Fruit fly (Drosophila melanogaster) whole organism, embryonic: ENCODE measurements around the gene CG15472.
A peak's percentile ranks its signal among the peaks of the same experiment; 100 is the strongest.

ENCODE experiments used
- Ada2b ChIP-seq: fragments of 200-800 bp; sonication (Bioruptor generic); IDR thresholded peaks from 2 replicates; pipeline ENCODE4 v1.3.6; 2022; ENCODE audit warnings: missing biosample characterization, missing genetic modification characterization
- CG10543 ChIP-seq: fragments of 200-800 bp; sonication (Bioruptor generic); optimal IDR thresholded peaks from 3 replicates; lab custom pipeline; 2017; ENCODE audit warnings: missing biosample characterization, mild to moderate bottlenecking, missing genetic modification characterization, moderate library complexity
- CG10654 ChIP-seq: fragments of 200-800 bp; sonication (Bioruptor generic); optimal IDR thresholded peaks from 2 replicates; lab custom pipeline; 2016; ENCODE audit warnings: missing biosample characterization, missing genetic modification characterization
- CG14667 ChIP-seq: fragments of 200-800 bp; sonication (Bioruptor generic); IDR thresholded peaks from 2 replicates; pipeline ENCODE4 v1.3.6; 2022; ENCODE audit warnings: missing biosample characterization, missing genetic modification characterization
- CG14965 ChIP-seq: fragments of 200-800 bp; sonication (Bioruptor generic); optimal IDR thresholded peaks from 2 replicates; lab custom pipeline; 2016; ENCODE audit warnings: missing biosample characterization, missing genetic modification characterization, borderline replicate concordance
- CG16813 ChIP-seq: fragments of 200-800 bp; sonication (Bioruptor generic); IDR thresholded peaks from 3 replicates; pipeline ENCODE4 v1.3.6; 2022; ENCODE audit warnings: missing biosample characterization, missing genetic modification characterization; ENCODE audit not compliant: partially characterized antibody
- CG17802 ChIP-seq: fragments of 200-800 bp; sonication (Bioruptor generic); optimal IDR thresholded peaks from 2 replicates; lab custom pipeline; 2018; ENCODE audit warnings: missing biosample characterization, mild to moderate bottlenecking, missing genetic modification characterization, moderate library complexity
- CG2116 ChIP-seq: fragments of 200-800 bp; sonication (Bioruptor generic); optimal IDR thresholded peaks from 3 replicates; lab custom pipeline; 2018; ENCODE audit warnings: missing biosample characterization, mild to moderate bottlenecking, missing genetic modification characterization
- CG2875 ChIP-seq: fragments of 200-800 bp; sonication (Bioruptor generic); optimal IDR thresholded peaks from 2 replicates; lab custom pipeline; 2017; ENCODE audit warnings: missing biosample characterization, mild to moderate bottlenecking, missing genetic modification characterization, missing genetic modification reagents
- CG4360 ChIP-seq: fragments of 200-800 bp; sonication (Bioruptor generic); IDR thresholded peaks from 2 replicates; pipeline ENCODE4 v1.3.6; 2022; ENCODE audit warnings: missing biosample characterization, missing genetic modification characterization
- CG4404 ChIP-seq: fragments of 200-800 bp; sonication (Bioruptor generic); IDR thresholded peaks from 2 replicates; pipeline ENCODE4 v1.3.6; 2022; ENCODE audit warnings: missing biosample characterization, missing genetic modification characterization
- CG4820 ChIP-seq: fragments of 200-800 bp; sonication (Bioruptor generic); optimal IDR thresholded peaks from 3 replicates; lab custom pipeline; 2016; ENCODE audit warnings: missing biosample characterization, missing genetic modification characterization
- CG5180 ChIP-seq: fragments of 200-800 bp; sonication (Bioruptor generic); optimal IDR thresholded peaks from 3 replicates; lab custom pipeline; 2017; ENCODE audit warnings: missing biosample characterization, missing genetic modification characterization, mild to moderate bottlenecking, moderate library complexity, missing genetic modification reagents
- CTCF ChIP-seq: fragments of 200-800 bp; sonication (Bioruptor generic); optimal IDR thresholded peaks from 2 replicates; lab custom pipeline; 2017; ENCODE audit warnings: missing biosample characterization, mild to moderate bottlenecking, missing genetic modification characterization, moderate library complexity
- Drgx ChIP-seq: fragments of 200-800 bp; sonication (Bioruptor generic); IDR thresholded peaks from 2 replicates; pipeline ENCODE4 v1.3.6; 2022; ENCODE audit warnings: missing biosample characterization, missing genetic modification characterization
- Ets65A ChIP-seq: fragments of 200-800 bp; sonication (Bioruptor generic); peaks from one replicate; lab custom pipeline; 2016; ENCODE audit warnings: missing biosample characterization, missing genetic modification characterization
- Hr39 ChIP-seq: fragments of >200 bp; optimal IDR thresholded peaks from 2 replicates; lab custom pipeline; 2017
- Hr51 ChIP-seq, 2 experiments: fragments of 200-800 bp; sonication (Bioruptor generic); optimal IDR thresholded peaks; 2 replicates in 1 of 2; 3 replicates in 1 of 2; lab custom pipeline; 2016 to 2018; ENCODE audit warnings: missing biosample characterization in 2 of 2, missing genetic modification characterization in 2 of 2, mild to moderate bottlenecking in 1 of 2, moderate library complexity in 1 of 2
- Jarid2 ChIP-seq: fragments of 200-800 bp; sonication (Bioruptor generic); optimal IDR thresholded peaks from 3 replicates; lab custom pipeline; 2017; ENCODE audit warnings: mild to moderate bottlenecking, missing biosample characterization, missing genetic modification reagents, missing genetic modification characterization
- Lpt ChIP-seq: fragments of >200 bp; optimal IDR thresholded peaks from 2 replicates; lab custom pipeline; 2018; ENCODE audit warnings: missing biosample characterization, missing genetic modification characterization
- Rfx ChIP-seq: fragments of 200-800 bp; sonication (Bioruptor generic); IDR thresholded peaks from 2 replicates; pipeline ENCODE4 v1.3.6; 2022; ENCODE audit warnings: missing biosample characterization, missing genetic modification characterization
- Sry-β ChIP-seq: fragments of 200-800 bp; sonication (Bioruptor generic); optimal IDR thresholded peaks from 2 replicates; lab custom pipeline; 2018; ENCODE audit warnings: missing biosample characterization, mild to moderate bottlenecking, missing genetic modification characterization, moderate library complexity
- Stat92E ChIP-seq, 3 experiments: fragments of >200 bp in 2 of 3; fragments of 200-800 bp in 1 of 3; sonication (Bioruptor generic) in 1 of 3; optimal IDR thresholded peaks; 2 replicates each; lab custom pipeline; 2017 to 2019; ENCODE audit warnings: missing biosample characterization in 3 of 3, missing genetic modification characterization in 3 of 3, mild to moderate bottlenecking in 1 of 3, moderate library complexity in 1 of 3
- TFAM ChIP-seq: fragments of 200-800 bp; sonication (Bioruptor generic); optimal IDR thresholded peaks from 2 replicates; lab custom pipeline; 2017; ENCODE audit warnings: missing biosample characterization, missing genetic modification characterization, inconsistent platforms
- da ChIP-seq: fragments of 200-800 bp; sonication (Bioruptor generic); optimal IDR thresholded peaks from 2 replicates; lab custom pipeline; 2016; ENCODE audit warnings: missing biosample characterization, missing genetic modification characterization
- dysf ChIP-seq: fragments of 200-800 bp; sonication (Bioruptor generic); IDR thresholded peaks from 3 replicates; pipeline ENCODE4 v1.3.6; 2022; ENCODE audit warnings: missing biosample characterization, missing genetic modification characterization
- fru ChIP-seq: fragments of >200 bp; optimal IDR thresholded peaks from 2 replicates; lab custom pipeline; 2017
- gem ChIP-seq: fragments of 200-800 bp; sonication (Bioruptor generic); optimal IDR thresholded peaks from 2 replicates; lab custom pipeline; 2019; ENCODE audit warnings: missing biosample characterization, mild to moderate bottlenecking, missing genetic modification characterization, moderate library complexity
- hkb ChIP-seq, 2 experiments: fragments of 200-800 bp in 1 of 2; fragments of >200 bp in 1 of 2; sonication (Bioruptor generic) in 1 of 2; IDR thresholded peaks in 1 of 2; optimal IDR thresholded peaks in 1 of 2; 2 replicates each; pipeline versions ENCODE4 v1.3.6 to Lab custom; 2017 to 2022; ENCODE audit warnings: missing biosample characterization in 1 of 2, missing genetic modification characterization in 1 of 2
- hth ChIP-seq: fragments of >200 bp; optimal IDR thresholded peaks from 2 replicates; lab custom pipeline; 2017; ENCODE audit warnings: inconsistent platforms
- knrl ChIP-seq: fragments of 200-800 bp; sonication (Bioruptor generic); IDR thresholded peaks from 3 replicates; pipeline ENCODE4 v1.3.6; 2022; ENCODE audit warnings: missing biosample characterization, missing genetic modification characterization; ENCODE audit not compliant: partially characterized antibody
- lab ChIP-seq: fragments of 200-800 bp; sonication (Bioruptor generic); optimal IDR thresholded peaks from 3 replicates; lab custom pipeline; 2017; ENCODE audit warnings: missing biosample characterization, missing genetic modification characterization, mild to moderate bottlenecking, moderate library complexity, missing genetic modification reagents
- lola ChIP-seq, 3 experiments: fragments of >200 bp in 2 of 3; fragments of 200-800 bp in 1 of 3; sonication (Bioruptor generic) in 1 of 3; optimal IDR thresholded peaks; 2 replicates each; lab custom pipeline; 2017 to 2019; ENCODE audit warnings: missing biosample characterization in 3 of 3, missing genetic modification characterization in 3 of 3, mild to moderate bottlenecking in 1 of 3, moderate library complexity in 1 of 3
- org-1 ChIP-seq: fragments of 200-800 bp; sonication (Bioruptor generic); optimal IDR thresholded peaks from 2 replicates; lab custom pipeline; 2017; ENCODE audit warnings: missing biosample characterization, missing genetic modification characterization
- tll ChIP-seq, 2 experiments: fragments of 200-800 bp in 1 of 2; fragments of >200 bp in 1 of 2; sonication (Bioruptor generic) in 1 of 2; optimal IDR thresholded peaks; 2 replicates each; lab custom pipeline; 2017 to 2019; ENCODE audit warnings: missing biosample characterization in 2 of 2, missing genetic modification characterization in 2 of 2, mild to moderate bottlenecking in 1 of 2, moderate library complexity in 1 of 2
- tx ChIP-seq: fragments of 200-800 bp; sonication (Bioruptor generic); optimal IDR thresholded peaks from 2 replicates; lab custom pipeline; 2016; ENCODE audit warnings: missing biosample characterization, missing genetic modification characterization
- vfl ChIP-seq: fragments of 200-800 bp; sonication (Bioruptor generic); optimal IDR thresholded peaks from 2 replicates; lab custom pipeline; 2016; ENCODE audit warnings: missing biosample characterization, missing genetic modification characterization
- wek ChIP-seq: fragments of 200-800 bp; sonication (Bioruptor generic); optimal IDR thresholded peaks from 3 replicates; lab custom pipeline; 2018; ENCODE audit warnings: missing biosample characterization, mild to moderate bottlenecking, missing genetic modification characterization, moderate library complexity
- zen ChIP-seq: fragments of 200-800 bp; sonication (Bioruptor generic); optimal IDR thresholded peaks from 3 replicates; lab custom pipeline; 2018; ENCODE audit warnings: missing biosample characterization, mild to moderate bottlenecking, missing genetic modification characterization, moderate library complexity

CG15472 gene

dm6 chrX:4770037-4770436 is at the start of gene CG15472:
Gene CG15472 (minus strand): TSS chrX:4770137.
- TF ChIP-seq Hr51 (GFP tag; optimal IDR thresholded peaks at IDR 0.05; lab: Kevin White, UChicago) (no peak), TFAM (GFP tag; lab: Kevin White, UChicago) (no peak), CG16813 (GFP tag; lab: Robert Waterston, UW) (no peak), org-1 (GFP tag; lab: Kevin White, UChicago) (no peak), hth (lab: Kevin White, UChicago) (no peak), da (no peak), CG17802 (tag; lab: Kevin White, UChicago) (no peak), Jarid2 (GFP tag; lab: Kevin White, UChicago) (no peak), zen (no peak), lola (GFP tag; optimal IDR thresholded peaks at IDR 0.05; lab: Kevin White, UChicago) (no peak), Sry-β (GFP tag; lab: Kevin White, UChicago) (no peak), tx (GFP tag; lab: Kevin White, UChicago) (no peak)

DNA sequence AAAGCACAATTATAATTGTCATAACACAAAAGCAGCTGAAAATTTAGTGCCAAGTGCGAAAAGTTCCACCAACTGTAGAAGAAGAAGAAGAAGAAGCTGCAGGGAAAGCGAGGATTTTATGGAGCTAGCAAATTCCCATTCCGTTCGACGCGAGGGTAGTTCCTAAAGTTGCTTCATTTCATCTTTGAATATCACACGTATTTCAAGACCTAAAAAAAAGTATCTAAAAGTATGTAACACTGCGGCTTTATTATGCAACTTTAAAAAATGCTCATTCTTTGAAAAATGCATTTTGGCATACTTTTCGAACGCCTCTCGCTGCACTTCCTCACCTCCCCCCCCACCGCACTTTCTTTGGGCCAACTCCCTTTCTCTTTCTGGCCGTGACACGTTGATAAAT is 37.9 kb upstream of the CG15472 start:
- TF ChIP-seq CG14667 (GFP tag; lab: Robert Waterston, UW) = no peak
- no peak for TF ChIP-seq Ets65A (GFP tag; lab: Kevin White, UChicago)
- TF ChIP-seq CG4404 (GFP tag; lab: Robert Waterston, UW) = 0 out of 2 replicates have a peak, but pooled peaks have one; percentile 21
- TF ChIP-seq CG2875 (GFP tag; lab: Kevin White, UChicago) = no peak
- 0 out of 2 replicates have a peak, but pooled peaks have one; percentile 11 for TF ChIP-seq Ada2b
- TF ChIP-seq gem (tag; lab: Kevin White, UChicago) = peak; percentile 15
- no peak for TF ChIP-seq CG10654 (GFP tag; lab: Kevin White, UChicago)
- TF ChIP-seq wek (GFP tag; lab: Kevin White, UChicago) = no peak
- TF ChIP-seq hkb (optimal IDR thresholded peaks at IDR 0.05; lab: Kevin White, UChicago) = peak; percentile 91
- TF ChIP-seq hkb (GFP tag; IDR thresholded peaks at IDR 0.05; lab: Robert Waterston, UW) = no peak
- TF ChIP-seq CG10543 (GFP tag; lab: Kevin White, UChicago) = no peak
- TF ChIP-seq, all 482 proteins: peak for 4

DNA sequence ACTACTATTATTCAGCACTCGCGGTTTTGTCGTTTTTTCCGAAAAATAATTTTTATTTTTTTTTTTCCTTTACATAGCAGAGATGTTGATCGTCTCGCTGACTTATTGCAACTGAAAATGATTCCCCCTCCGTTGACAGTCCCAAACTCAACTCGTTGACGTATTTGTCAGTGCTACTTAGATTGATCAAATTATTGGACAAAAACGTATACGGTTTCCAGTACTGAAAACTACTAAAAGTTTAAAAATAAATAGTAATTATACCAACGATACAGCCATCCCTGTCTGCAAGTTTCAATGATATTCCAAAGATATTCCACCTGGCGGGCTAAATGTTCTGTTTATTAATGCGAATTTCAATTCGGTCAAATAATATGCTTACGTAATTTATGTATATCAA is 34.8 kb upstream of the CG15472 start, which contains the start of gene CG2861:
CG2861 (minus strand) TSS at position 101 of the 400 bp plus-strand sequence.
- TF ChIP-seq Rfx (GFP tag; lab: Robert Waterston, UW) = no peak
- no peak for TF ChIP-seq CTCF
- no peak for TF ChIP-seq lab

DNA sequence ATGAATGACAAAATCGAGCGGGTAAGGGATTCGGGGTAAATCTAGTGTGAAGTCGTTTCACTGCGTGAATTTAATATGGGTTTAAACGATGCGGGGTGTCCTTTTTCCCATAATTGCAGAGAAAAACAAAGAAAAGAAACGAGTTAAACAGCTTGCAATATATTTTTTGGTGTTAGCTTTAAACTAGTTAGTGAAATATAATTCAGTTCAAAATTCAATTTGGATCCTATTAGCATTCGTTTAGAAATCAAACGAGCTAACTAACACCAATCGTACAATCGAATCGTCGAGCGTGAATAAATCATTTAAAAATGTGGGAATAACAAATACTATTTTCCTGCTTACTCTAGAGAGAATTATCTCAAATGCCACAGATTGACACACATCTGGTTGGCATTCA is 13.8 kb upstream of the CG15472 start, which contains the start of gene CG6978:
CG6978 (plus strand) TSS at position 301 of the 400 bp plus-strand sequence.
- TF ChIP-seq Drgx (GFP tag; lab: Robert Waterston, UW) (no peak), Stat92E (GFP tag; optimal IDR thresholded peaks at IDR 0.05; lab: Kevin White, UChicago) (no peak), CG4820 (no peak), dysf (GFP tag; lab: Robert Waterston, UW) (no peak), knrl (GFP tag; lab: Robert Waterston, UW) (no peak), vfl (no peak), Hr39 (lab: Kevin White, UChicago) (no peak), CG14965 (no peak), CG4360 (no peak), CG2116 (no peak), fru (lab: Kevin White, UChicago) (no peak), CG5180 (no peak), Lpt (GFP tag; lab: Kevin White, UChicago) (no peak), tll (GFP tag; optimal IDR thresholded peaks at IDR 0.05; lab: Kevin White, UChicago) (no peak)
